Fruit fly (Drosophila melanogaster) whole organism, prepupa: ENCODE results near the gene CG3690.

Experiments
- CG11762 ChIP-seq: fragments of 200-800 bp; sonication (Bioruptor generic); optimal IDR thresholded peaks from 3 replicates; lab custom pipeline; 2016; ENCODE audit warnings: missing biosample characterization, missing genetic modification characterization; ENCODE audit not compliant: insufficient read depth
- CG15336 ChIP-seq: fragments of 200-800 bp; sonication (Bioruptor generic); IDR thresholded peaks from 2 replicates; pipeline ENCODE4 v1.3.6; 2022; ENCODE audit warnings: missing biosample characterization, missing genetic modification characterization

dm6 chrX:948285-948556 is 3.5 kb downstream of the CG3690 start:
- TF ChIP-seq CG11762 (GFP tag; lab: Kevin White, UChicago) (no peak), CG15336 (GFP tag; lab: Robert Waterston, UW) (no peak)
